Worm (Caenorhabditis elegans) whole organism, late embryonic: Measurements from ENCODE around the gene irg-6.
A peak's percentile ranks its signal among the peaks of the same experiment; 100 is the strongest.

ENCODE experiments used
- F13H6.1 ChIP-seq: sonication (generic microtip); optimal IDR thresholded peaks from 2 replicates; lab custom pipeline; 2016; ENCODE audit warnings: missing genetic modification characterization, missing compliant biosample characterization
- T23F11.4 ChIP-seq: fragments of 200-800 bp; sonication (Bioruptor generic); optimal IDR thresholded peaks from 2 replicates; lab custom pipeline; 2018; ENCODE audit warnings: mild to moderate bottlenecking, missing genetic modification characterization, missing compliant biosample characterization
- Y22D7AL.16 ChIP-seq: sonication (generic microtip); optimal IDR thresholded peaks from 2 replicates; lab custom pipeline; 2016; ENCODE audit warnings: missing genetic modification characterization, missing compliant biosample characterization
- ahr-1 ChIP-seq: sonication (generic microtip); optimal IDR thresholded peaks from 2 replicates; lab custom pipeline; 2016; ENCODE audit warnings: missing genetic modification characterization, missing compliant biosample characterization
- ceh-14 ChIP-seq: sonication (generic microtip); optimal IDR thresholded peaks from 2 replicates; lab custom pipeline; 2016; ENCODE audit warnings: missing genotype, missing genetic modification characterization, missing compliant biosample characterization
- ceh-18 ChIP-seq: sonication (generic microtip); optimal IDR thresholded peaks from 2 replicates; lab custom pipeline; 2016; ENCODE audit warnings: missing genetic modification characterization, missing compliant biosample characterization
- ceh-19 ChIP-seq: fragments of 200-800 bp; sonication (Bioruptor generic); optimal IDR thresholded peaks from 2 replicates; lab custom pipeline; 2018; ENCODE audit warnings: mild to moderate bottlenecking, missing genetic modification characterization, missing compliant biosample characterization
- ceh-24 ChIP-seq: sonication (generic microtip); optimal IDR thresholded peaks from 2 replicates; lab custom pipeline; 2016; ENCODE audit warnings: mild to moderate bottlenecking, missing genetic modification characterization, missing compliant biosample characterization
- ceh-34 ChIP-seq: sonication (generic microtip); optimal IDR thresholded peaks from 2 replicates; lab custom pipeline; 2016; ENCODE audit warnings: mild to moderate bottlenecking, missing genetic modification characterization, missing compliant biosample characterization
- ceh-45 ChIP-seq: fragments of 200-800 bp; sonication (Bioruptor generic); IDR thresholded peaks from 2 replicates; pipeline ENCODE4 v1.3.6; 2022; ENCODE audit warnings: missing genetic modification reagents, missing genetic modification characterization, missing compliant biosample characterization
- ceh-48 ChIP-seq: sonication (generic microtip); optimal IDR thresholded peaks from 2 replicates; lab custom pipeline; 2016; ENCODE audit warnings: missing genetic modification characterization, inconsistent platforms, missing compliant biosample characterization
- ceh-6 ChIP-seq: fragments of 200-800 bp; sonication (Bioruptor generic); optimal IDR thresholded peaks from 2 replicates; lab custom pipeline; 2018; ENCODE audit warnings: mild to moderate bottlenecking, missing genetic modification characterization, missing compliant biosample characterization
- ceh-9 ChIP-seq: sonication (generic microtip); optimal IDR thresholded peaks from 2 replicates; lab custom pipeline; 2016; ENCODE audit warnings: mild to moderate bottlenecking, missing genetic modification characterization, inconsistent platforms, missing compliant biosample characterization
- che-1 ChIP-seq: sonication (generic microtip); optimal IDR thresholded peaks from 2 replicates; lab custom pipeline; 2016; ENCODE audit warnings: mild to moderate bottlenecking, missing genetic modification characterization, missing compliant biosample characterization
- dve-1 ChIP-seq: sonication (generic microtip); optimal IDR thresholded peaks from 2 replicates; lab custom pipeline; 2017; ENCODE audit warnings: antibody characterized with exemption, mild to moderate bottlenecking, missing genetic modification characterization, missing compliant biosample characterization
- elt-2 ChIP-seq: sonication (generic microtip); optimal IDR thresholded peaks from 2 replicates; lab custom pipeline; 2016; ENCODE audit warnings: missing genetic modification reagents, missing genetic modification characterization, missing compliant biosample characterization
- ets-4 ChIP-seq: sonication (generic microtip); optimal IDR thresholded peaks from 2 replicates; lab custom pipeline; 2016; ENCODE audit warnings: missing genetic modification characterization, missing compliant biosample characterization
- eyg-1 ChIP-seq: sonication (generic microtip); optimal IDR thresholded peaks from 2 replicates; lab custom pipeline; 2016; ENCODE audit warnings: missing genotype, missing genetic modification characterization, missing compliant biosample characterization
- fax-1 ChIP-seq: sonication (generic microtip); optimal IDR thresholded peaks from 2 replicates; lab custom pipeline; 2016; ENCODE audit warnings: missing genotype, missing genetic modification characterization, missing compliant biosample characterization
- gmeb-2 ChIP-seq: sonication (generic microtip); optimal IDR thresholded peaks from 2 replicates; lab custom pipeline; 2016; ENCODE audit warnings: missing genetic modification characterization, inconsistent platforms, missing compliant biosample characterization
- hlh-13 ChIP-seq: fragments of 200-800 bp; sonication (Bioruptor generic); optimal IDR thresholded peaks from 2 replicates; lab custom pipeline; 2018; ENCODE audit warnings: mild to moderate bottlenecking, missing genetic modification characterization, missing compliant biosample characterization
- hlh-15 ChIP-seq: sonication (generic microtip); optimal IDR thresholded peaks from 2 replicates; lab custom pipeline; 2016; ENCODE audit warnings: missing genetic modification characterization, missing compliant biosample characterization
- hlh-6 ChIP-seq: sonication (generic microtip); optimal IDR thresholded peaks from 2 replicates; lab custom pipeline; 2016; ENCODE audit warnings: missing genotype, missing genetic modification characterization, missing compliant biosample characterization
- madf-2 ChIP-seq: sonication (generic microtip); optimal IDR thresholded peaks from 2 replicates; lab custom pipeline; 2017; ENCODE audit warnings: missing genetic modification characterization, missing compliant biosample characterization
- mec-3 ChIP-seq: sonication (generic microtip); optimal IDR thresholded peaks from 2 replicates; lab custom pipeline; 2016; ENCODE audit warnings: borderline replicate concordance, missing genetic modification characterization, missing compliant biosample characterization
- nfya-1 ChIP-seq: sonication (generic microtip); optimal IDR thresholded peaks from 2 replicates; lab custom pipeline; 2017; ENCODE audit warnings: missing genetic modification characterization, mild to moderate bottlenecking, missing compliant biosample characterization, antibody characterized with exemption, moderate library complexity
- nhr-11 ChIP-seq: fragments of 150-350 bp; optimal IDR thresholded peaks from 2 replicates; lab custom pipeline; 2014; ENCODE audit warnings: missing biosample characterization, missing genetic modification characterization
- nhr-232 ChIP-seq: sonication (generic microtip); optimal IDR thresholded peaks from 2 replicates; lab custom pipeline; 2016; ENCODE audit warnings: missing genetic modification characterization, missing compliant biosample characterization
- pag-3 ChIP-seq: sonication (generic microtip); optimal IDR thresholded peaks from 2 replicates; lab custom pipeline; 2016; ENCODE audit warnings: missing compliant biosample characterization, missing genetic modification characterization, borderline replicate concordance
- pat-9 ChIP-seq: fragments of 200-800 bp; sonication (Bioruptor generic); optimal IDR thresholded peaks from 2 replicates; lab custom pipeline; 2018; ENCODE audit warnings: mild to moderate bottlenecking, missing genetic modification characterization, moderate library complexity, missing compliant biosample characterization
- pax-1 ChIP-seq: fragments of 150-350 bp; optimal IDR thresholded peaks from 2 replicates; lab custom pipeline; 2014; ENCODE audit warnings: missing biosample characterization, missing genetic modification characterization
- pqm-1 ChIP-seq: sonication (generic microtip); optimal IDR thresholded peaks from 2 replicates; lab custom pipeline; 2016; ENCODE audit warnings: missing genetic modification characterization, missing compliant biosample characterization
- ref-2 ChIP-seq: sonication (generic microtip); optimal IDR thresholded peaks from 2 replicates; lab custom pipeline; 2016; ENCODE audit warnings: missing genetic modification characterization, missing compliant biosample characterization
- rnt-1 ChIP-seq: sonication (generic microtip); optimal IDR thresholded peaks from 2 replicates; lab custom pipeline; 2016; ENCODE audit warnings: missing genetic modification characterization, missing compliant biosample characterization
- sox-2 ChIP-seq: fragments of 200-800 bp; sonication (Bioruptor generic); IDR thresholded peaks from 2 replicates; pipeline ENCODE4 v1.3.6; 2022; ENCODE audit warnings: missing genetic modification reagents, missing genetic modification characterization, missing compliant biosample characterization
- sox-4 ChIP-seq: sonication (generic microtip); optimal IDR thresholded peaks from 2 replicates; lab custom pipeline; 2017; ENCODE audit warnings: mild to moderate bottlenecking, missing genetic modification characterization, inconsistent platforms, missing compliant biosample characterization
- tbx-2 ChIP-seq: sonication (generic microtip); optimal IDR thresholded peaks from 2 replicates; lab custom pipeline; 2016; ENCODE audit warnings: missing genetic modification characterization, missing compliant biosample characterization
- unc-3 ChIP-seq, 2 experiments: fragments of 200-800 bp in 1 of 2; sonication (Bioruptor generic) in 1 of 2; sonication (generic microtip) in 1 of 2; conservative IDR thresholded peaks in 1 of 2; optimal IDR thresholded peaks in 1 of 2; 2 replicates each; pipeline versions ENCODE4 v1.3.6 to Lab custom; 2016 to 2022; ENCODE audit warnings: missing compliant biosample characterization in 2 of 2, missing genetic modification characterization in 2 of 2, missing genetic modification reagents in 1 of 2
- zip-5 ChIP-seq: sonication (generic microtip); optimal IDR thresholded peaks from 2 replicates; lab custom pipeline; 2016; ENCODE audit warnings: missing genetic modification characterization, missing compliant biosample characterization
- ztf-16 ChIP-seq: sonication (generic microtip); optimal IDR thresholded peaks from 2 replicates; lab custom pipeline; 2017; ENCODE audit warnings: missing genetic modification characterization, missing compliant biosample characterization

irg-6 gene

DNA sequence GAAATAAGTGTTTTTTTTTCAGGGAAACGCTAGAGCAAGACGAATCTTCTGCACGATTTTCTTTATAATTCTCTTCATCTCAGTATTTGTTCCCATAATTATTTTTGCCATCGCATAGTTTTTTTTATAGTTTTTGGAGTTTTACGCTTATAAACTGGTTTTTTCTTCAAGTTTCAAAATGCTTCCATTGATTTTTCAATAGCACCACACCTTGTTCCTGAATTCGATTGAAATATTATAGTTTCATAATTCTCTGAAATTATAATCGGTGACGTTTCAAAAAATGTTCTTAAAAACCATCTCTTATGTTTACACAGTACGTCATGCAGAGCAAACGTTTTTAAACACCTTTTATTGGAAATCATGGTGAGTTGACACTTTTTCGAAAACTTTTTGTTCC is 21.6 kb downstream of the irg-6 start, which contains the start of gene K08D8.12:
Gene K08D8.12 (plus strand): TSS at position 301 of the 400 bp plus-strand sequence.
- TF ChIP-seq pat-9 (tag; lab: Kevin White, UChicago) = no peak
- no peak for TF ChIP-seq pax-1
- no peak for TF ChIP-seq dve-1 (tag; lab: Kevin White, UChicago)
- no peak for TF ChIP-seq sox-2 (GFP tag; lab: Robert Waterston, UW)
- TF ChIP-seq ets-4 (tag; lab: Kevin White, UChicago) = no peak
- no peak for TF ChIP-seq sox-4 (tag; lab: Kevin White, UChicago)
- TF ChIP-seq hlh-13 (GFP tag; lab: Kevin White, UChicago) = no peak
- no peak for TF ChIP-seq unc-3 (GFP tag; conservative IDR thresholded peaks at IDR 0.05; lab: Robert Waterston, UW)
- no peak for TF ChIP-seq unc-3 (tag; optimal IDR thresholded peaks at IDR 0.05; lab: Kevin White, UChicago)
- TF ChIP-seq, all 69 proteins: peak for 0

DNA sequence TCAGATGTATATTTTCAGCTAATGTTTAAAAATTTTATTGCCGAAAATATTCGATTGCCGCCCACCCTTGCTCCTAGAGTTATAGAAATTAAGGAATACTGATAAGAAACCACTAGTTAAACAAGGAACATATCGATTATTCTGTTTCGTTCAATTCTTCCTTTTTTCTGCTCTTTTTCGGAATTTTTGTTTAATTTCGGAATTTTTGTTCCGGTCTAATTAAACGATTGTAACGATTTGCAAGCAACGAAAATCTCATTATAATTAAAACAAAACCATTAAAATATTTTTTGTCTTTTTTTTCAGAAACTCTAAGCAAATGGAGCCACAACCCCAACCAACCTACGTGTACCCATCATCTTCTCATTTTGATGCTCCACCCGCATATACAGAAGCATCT is 22.6 kb downstream of the irg-6 start, which contains the start of gene K08D8.1:
Gene K08D8.1 (plus strand): TSS at position 301 of the 400 bp plus-strand sequence.
- TF ChIP-seq hlh-13 (GFP tag; lab: Kevin White, UChicago) (no peak), rnt-1 (tag; lab: Kevin White, UChicago) (no peak), ceh-18 (no peak), nhr-11 (tag; lab: Kevin White, UChicago) (no peak), sox-2 (GFP tag; lab: Robert Waterston, UW) (no peak), che-1 (tag; lab: Kevin White, UChicago) (no peak), ref-2 (tag; lab: Kevin White, UChicago) (no peak), elt-2 (tag; lab: Kevin White, UChicago) (no peak), fax-1 (no peak), T23F11.4 (no peak)

DNA sequence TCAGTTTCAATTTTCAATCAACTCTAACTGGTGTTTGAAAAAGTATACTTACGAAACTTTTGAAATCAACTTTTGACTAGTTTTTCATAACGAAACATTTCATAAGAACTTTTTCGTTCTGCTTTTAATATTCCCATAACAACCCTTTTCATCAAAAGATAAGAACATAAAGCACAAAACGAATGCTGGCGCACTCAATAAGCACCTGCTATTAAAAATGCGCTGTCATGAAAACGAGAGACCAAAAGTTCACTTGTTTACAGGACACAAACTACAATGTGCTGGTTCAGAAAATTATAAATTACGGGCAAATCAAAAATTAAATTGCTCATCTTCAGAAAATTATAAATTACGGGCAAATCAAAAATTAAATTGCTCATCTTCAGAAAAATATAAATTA is 23.7 kb downstream of the irg-6 start:
- TF ChIP-seq F13H6.1 = no peak
- TF ChIP-seq zip-5 (tag; lab: Kevin White, UChicago) = no peak
- no peak for TF ChIP-seq ceh-34 (tag; lab: Kevin White, UChicago)
- TF ChIP-seq ahr-1 (tag; lab: Kevin White, UChicago) = no peak
- TF ChIP-seq ets-4 (tag; lab: Kevin White, UChicago) = no peak
- TF ChIP-seq ceh-45 = no peak
- TF ChIP-seq ceh-6 (GFP tag; lab: Kevin White, UChicago) = no peak
- TF ChIP-seq pqm-1 (tag; lab: Kevin White, UChicago) = no peak
- no peak for TF ChIP-seq hlh-15 (tag; lab: Kevin White, UChicago)
- no peak for TF ChIP-seq fax-1
- no peak for TF ChIP-seq ztf-16 (tag; lab: Kevin White, UChicago)
- TF ChIP-seq ceh-24 (tag; lab: Kevin White, UChicago) = no peak
- no peak for TF ChIP-seq ceh-48 (tag; lab: Kevin White, UChicago)
- TF ChIP-seq pat-9 (tag; lab: Kevin White, UChicago) = no peak
- TF ChIP-seq ceh-14 (tag; lab: Kevin White, UChicago) = no peak
- TF ChIP-seq hlh-6 (tag; lab: Kevin White, UChicago) = no peak
- no peak for TF ChIP-seq Y22D7AL.16 (tag; lab: Kevin White, UChicago)
- no peak for TF ChIP-seq mec-3
- no peak for TF ChIP-seq che-1 (tag; lab: Kevin White, UChicago)
- TF ChIP-seq madf-2 (tag; lab: Kevin White, UChicago) = no peak

DNA sequence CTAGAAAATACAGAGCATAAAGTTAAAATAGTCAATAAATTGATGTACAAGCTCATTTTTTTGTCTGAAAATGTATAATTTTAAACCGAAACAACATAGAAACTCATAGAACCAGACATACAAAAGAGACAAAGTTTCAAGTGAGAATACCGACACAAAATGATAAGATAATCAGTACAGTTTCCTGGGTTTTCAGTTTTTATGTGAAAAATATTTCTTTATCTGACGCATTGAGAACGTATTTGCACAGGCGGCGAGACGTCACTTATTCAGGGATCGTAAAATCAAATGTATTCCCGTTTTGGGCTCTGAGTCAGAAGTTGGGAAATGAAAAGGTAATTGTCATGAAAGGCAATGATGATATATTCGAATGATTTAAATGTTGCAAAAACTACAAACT is 24.3 kb downstream of the irg-6 start, which contains the start of gene K08D8.6:
Gene K08D8.6 (minus strand): TSS at position 64 of the 400 bp plus-strand sequence.
- TF ChIP-seq F13H6.1 (no peak), elt-2 (tag; lab: Kevin White, UChicago) (peak; percentile 4)

DNA sequence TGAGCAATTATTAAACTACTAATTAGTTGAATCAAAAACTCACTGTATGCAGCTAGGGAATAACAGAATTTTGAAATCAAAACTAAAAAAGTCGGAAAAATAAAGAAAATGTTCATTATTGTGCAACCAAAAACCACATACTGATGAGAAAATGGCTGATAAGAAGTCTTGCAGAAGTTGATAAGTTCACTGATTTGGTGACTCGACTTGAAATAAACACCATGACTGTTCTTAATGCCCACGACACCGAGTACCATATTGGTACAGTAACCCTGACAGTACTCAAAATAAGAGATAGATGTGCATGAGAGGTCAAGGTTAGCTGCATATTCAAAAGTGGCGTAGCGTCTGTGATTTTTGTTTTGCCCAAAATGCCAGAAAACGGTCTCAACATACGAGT is 28.8 kb downstream of the irg-6 start:
- no peak for TF ChIP-seq mec-3
- TF ChIP-seq sox-2 (GFP tag; lab: Robert Waterston, UW) = no peak
- TF ChIP-seq F13H6.1 = no peak
- TF ChIP-seq gmeb-2 (tag; lab: Kevin White, UChicago) = no peak
- TF ChIP-seq nfya-1 (tag; lab: Kevin White, UChicago) = no peak
- TF ChIP-seq ceh-24 (tag; lab: Kevin White, UChicago) = no peak
- TF ChIP-seq pag-3 (tag; lab: Kevin White, UChicago) = no peak
- TF ChIP-seq ceh-9 (tag; lab: Kevin White, UChicago) = no peak
- no peak for TF ChIP-seq ceh-34 (tag; lab: Kevin White, UChicago)
- TF ChIP-seq tbx-2 (tag; lab: Kevin White, UChicago) = no peak
- no peak for TF ChIP-seq eyg-1 (tag; lab: Kevin White, UChicago)
- no peak for TF ChIP-seq nhr-232
- TF ChIP-seq elt-2 (tag; lab: Kevin White, UChicago) = no peak
- no peak for TF ChIP-seq ahr-1 (tag; lab: Kevin White, UChicago)
- TF ChIP-seq madf-2 (tag; lab: Kevin White, UChicago) = no peak
- TF ChIP-seq ceh-19 (GFP tag; lab: Kevin White, UChicago) = no peak
